Worm (Caenorhabditis elegans): ENCODE measurements around the gene Y69H2.17.

Y69H2.17 gene

DNA sequence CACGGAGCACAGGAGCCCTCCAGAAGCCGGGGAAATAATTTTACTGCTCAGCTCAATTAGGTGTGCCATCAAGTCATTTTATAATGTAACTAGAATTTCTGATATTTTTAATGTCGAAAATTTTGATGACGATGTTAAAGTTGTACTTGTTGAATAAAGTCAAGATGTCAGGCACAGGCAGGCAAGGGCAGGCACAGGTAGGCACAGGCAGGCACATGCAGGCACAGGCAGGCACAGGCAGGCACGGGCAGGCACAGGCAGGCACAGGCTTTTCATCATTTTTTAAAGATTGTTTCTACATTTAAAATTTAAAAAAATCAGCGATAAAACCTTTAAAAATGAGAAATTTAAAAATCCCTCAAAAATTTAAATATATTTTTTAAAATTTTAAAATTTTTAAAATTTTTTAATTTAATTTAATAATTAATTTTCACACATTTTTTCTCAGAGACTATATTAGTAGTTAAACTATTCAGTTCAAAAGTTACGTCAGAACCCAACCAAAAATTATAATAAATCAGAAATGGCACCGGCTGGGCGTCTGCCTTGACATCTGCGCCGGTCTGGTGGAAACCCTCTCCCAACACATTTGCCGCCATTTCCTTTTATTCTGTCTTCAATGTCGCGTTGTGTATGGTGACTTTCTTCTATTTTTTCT lies 24.6 kb downstream of the Y69H2.17 start, which contains the start of gene Y17D7C.6:
TSS of gene Y17D7C.6 (plus strand) at position 608 of the 658 bp plus-strand sequence.
- TF ChIP-seq nhr-11 (tag; optimal IDR thresholded peaks at IDR 0.05) (no peak), elt-2 (tag; optimal IDR thresholded peaks at IDR 0.05) (no peak), ceh-19 (GFP tag; optimal IDR thresholded peaks at IDR 0.05) (peak; percentile 15), ceh-34 (tag; optimal IDR thresholded peaks at IDR 0.05) (no peak)

DNA sequence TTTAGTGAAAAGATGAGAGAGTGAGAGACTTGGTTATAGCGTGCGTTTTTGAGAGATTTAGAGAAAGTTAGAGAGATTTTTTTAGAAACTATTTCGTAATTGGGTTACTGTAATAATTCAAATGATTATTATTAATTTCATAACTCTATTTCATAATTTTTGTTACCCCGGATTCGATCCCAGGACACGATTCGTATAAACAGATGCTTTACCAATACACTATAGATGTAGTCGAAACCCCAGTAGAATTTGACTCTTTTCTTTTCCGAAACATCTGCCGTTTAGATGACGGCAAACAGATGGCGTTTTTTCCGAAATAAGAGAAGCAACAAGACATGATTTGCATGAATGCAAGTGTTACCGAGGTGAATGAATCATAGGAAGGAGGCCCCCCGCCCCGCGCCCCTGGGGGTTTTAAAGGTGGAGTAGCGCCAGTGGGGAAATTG lies 25.3 kb downstream of the Y69H2.17 start:
- no peak for TF ChIP-seq fkh-6 (tag; optimal IDR thresholded peaks at IDR 0.05)
- TF ChIP-seq ref-2 (tag; optimal IDR thresholded peaks at IDR 0.05), result peak; percentile 45
- no peak for TF ChIP-seq unc-55 (GFP tag; optimal IDR thresholded peaks at IDR 0.05)
- TF ChIP-seq ceh-24 (tag; optimal IDR thresholded peaks at IDR 0.05), result no peak
- TF ChIP-seq ceh-19 (GFP tag; optimal IDR thresholded peaks at IDR 0.05), result peak; percentile 12
- TF ChIP-seq K09A11.1 (tag; optimal IDR thresholded peaks at IDR 0.05; ENCODE audit: insufficient read depth), result peak; percentile 16
- no peak for TF ChIP-seq fkh-10 (GFP tag; optimal IDR thresholded peaks at IDR 0.05)
- TF ChIP-seq zip-5 (tag; optimal IDR thresholded peaks at IDR 0.05), result peak; percentile 14
- TF ChIP-seq fax-1 (tag; optimal IDR thresholded peaks at IDR 0.05), result no peak
- no peak for TF ChIP-seq tbx-7 (tag; optimal IDR thresholded peaks at IDR 0.05)
- TF ChIP-seq hlh-13 (GFP tag; optimal IDR thresholded peaks at IDR 0.05), result no peak
- peak; percentile 39 for TF ChIP-seq ceh-31 (tag; optimal IDR thresholded peaks at IDR 0.05)
- no peak for TF ChIP-seq sox-2 (GFP tag; IDR thresholded peaks at IDR 0.05)
- peak; percentile 69 for TF ChIP-seq dmd-4 (tag; optimal IDR thresholded peaks at IDR 0.05; ENCODE audit: borderline replicate concordance)
- TF ChIP-seq ztf-16 (tag; optimal IDR thresholded peaks at IDR 0.05), result no peak
- peak; percentile 58 for TF ChIP-seq nfya-1 (tag; optimal IDR thresholded peaks at IDR 0.05)
- TF ChIP-seq unc-3 (GFP tag; conservative IDR thresholded peaks at IDR 0.05), result no peak
- peak; percentile 9 for TF ChIP-seq unc-3 (tag; optimal IDR thresholded peaks at IDR 0.05)
- peak; percentile 7 for TF ChIP-seq syd-9 (tag; optimal IDR thresholded peaks at IDR 0.05)
- TF ChIP-seq ttx-3 (tag; optimal IDR thresholded peaks at IDR 0.05), result no peak
- no peak for TF ChIP-seq pax-1 (tag; optimal IDR thresholded peaks at IDR 0.05)
- no peak for TF ChIP-seq ceh-9 (tag; optimal IDR thresholded peaks at IDR 0.05)
- TF ChIP-seq madf-2 (tag; optimal IDR thresholded peaks at IDR 0.05), result no peak
- no peak for TF ChIP-seq che-1 (tag; optimal IDR thresholded peaks at IDR 0.05)

DNA sequence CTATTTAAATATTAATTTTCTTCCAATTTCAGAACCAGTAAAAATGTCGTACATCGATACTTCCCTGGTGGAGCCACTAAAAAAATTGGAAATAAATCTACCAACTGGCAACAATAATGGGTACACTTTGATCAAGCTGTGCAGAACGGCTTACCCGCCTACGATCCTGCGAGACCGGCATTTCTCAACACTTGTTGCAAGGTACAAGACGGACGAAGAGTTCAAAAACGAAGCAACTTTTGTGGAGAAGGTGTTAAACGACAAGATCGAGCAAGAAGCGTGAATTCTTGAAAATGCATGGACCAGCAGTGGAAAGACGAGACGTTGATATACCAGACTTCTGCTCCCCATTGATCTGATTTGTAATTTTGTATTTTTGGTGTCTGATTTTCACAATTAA lies 26.6 kb downstream of the Y69H2.17 start:
- TF ChIP-seq dve-1 (tag; optimal IDR thresholded peaks at IDR 0.05), result no peak

DNA sequence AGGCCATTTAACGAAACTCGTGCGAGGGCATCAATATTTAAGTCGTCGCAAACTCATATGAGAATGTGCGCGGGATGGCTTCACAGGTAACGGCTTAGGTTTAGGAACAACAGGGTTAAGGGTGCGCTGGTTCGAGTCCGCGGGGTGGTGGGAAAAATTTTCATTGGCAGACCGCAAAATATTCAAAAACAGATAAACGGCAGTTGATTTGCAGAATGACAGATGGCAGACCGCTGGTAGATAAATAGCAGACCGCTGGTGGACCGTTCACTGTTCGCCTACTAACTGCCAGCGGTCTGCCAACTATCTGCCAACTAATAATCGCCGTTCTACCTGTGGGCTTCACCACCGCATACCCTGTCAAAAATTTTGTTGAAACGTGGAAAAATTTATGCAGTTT lies 27.4 kb downstream of the Y69H2.17 start:
- TF ChIP-seq pat-9 (tag; optimal IDR thresholded peaks at IDR 0.05) (peak; percentile 7), ceh-9 (tag; optimal IDR thresholded peaks at IDR 0.05) (no peak), hlh-13 (GFP tag; optimal IDR thresholded peaks at IDR 0.05) (peak; percentile 6), nhr-232 (tag; optimal IDR thresholded peaks at IDR 0.05) (peak; percentile 12), ceh-6 (GFP tag; optimal IDR thresholded peaks at IDR 0.05) (peak; percentile 28), rnt-1 (tag; optimal IDR thresholded peaks at IDR 0.05) (peak; percentile 67), hlh-8 (tag; optimal IDR thresholded peaks at IDR 0.05) (no peak), ztf-16 (tag; optimal IDR thresholded peaks at IDR 0.05) (no peak), dve-1 (tag; optimal IDR thresholded peaks at IDR 0.05) (no peak)

DNA sequence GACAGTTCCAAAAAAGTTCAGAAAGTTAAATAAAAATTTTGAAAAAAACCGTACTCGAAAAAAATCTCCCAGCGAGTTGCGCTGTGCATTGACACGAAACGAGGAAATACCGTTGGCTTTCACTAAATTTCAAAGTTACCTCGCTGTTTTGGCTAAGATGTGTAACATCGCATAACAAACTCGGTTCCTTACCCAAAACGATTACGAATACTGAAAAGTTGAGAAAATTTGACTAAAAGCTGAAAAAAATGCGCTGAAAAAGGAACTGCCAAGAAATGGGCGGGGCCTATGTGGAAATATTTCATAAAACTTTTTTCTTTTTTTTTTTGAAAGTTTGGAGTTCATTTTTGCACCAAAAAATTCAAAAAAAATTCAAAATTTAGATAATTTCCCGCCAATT lies 34.7 kb downstream of the Y69H2.17 start:
- TF ChIP-seq mec-3 (tag; optimal IDR thresholded peaks at IDR 0.05; ENCODE audit: borderline replicate concordance) (no peak), ztf-16 (tag; optimal IDR thresholded peaks at IDR 0.05) (peak; percentile 32)

All from whole organism, late embryonic.